Worm (Caenorhabditis elegans) whole organism, L4 larva: ENCODE results near the gene F57B1.9.

ENCODE experiments used
- fos-1 ChIP-seq: fragments of 150-350 bp; optimal IDR thresholded peaks from 2 replicates; lab custom pipeline; 2014; ENCODE audit warnings: missing biosample characterization, missing genetic modification characterization
- lsy-2 ChIP-seq, 2 experiments: fragments of 150-350 bp in 1 of 2; sonication (generic microtip) in 1 of 2; optimal IDR thresholded peaks; 2 replicates each; lab custom pipeline; 2014 to 2017; ENCODE audit warnings: missing biosample characterization in 2 of 2, missing genetic modification characterization in 2 of 2
- mep-1 ChIP-seq: fragments of 150-350 bp; sonication (generic microtip); optimal IDR thresholded peaks from 3 replicates; lab custom pipeline; 2014; ENCODE audit warnings: missing biosample characterization, missing genetic modification characterization
- mes-2 ChIP-seq: sonication (generic microtip); optimal IDR thresholded peaks from 2 replicates; lab custom pipeline; 2016; ENCODE audit warnings: missing genotype, mild to moderate bottlenecking, missing genetic modification characterization, missing compliant biosample characterization; ENCODE audit not compliant: poor library complexity, severe bottlenecking
- set-16 ChIP-seq: fragments of 200-800 bp; sonication (Bioruptor generic); IDR thresholded peaks from 2 replicates; pipeline ENCODE4 v1.3.6; 2022; ENCODE audit warnings: missing genetic modification reagents, missing genetic modification characterization, missing compliant biosample characterization
- unc-130 ChIP-seq: sonication (generic microtip); optimal IDR thresholded peaks from 2 replicates; lab custom pipeline; 2016; ENCODE audit warnings: missing genetic modification reagents, missing genetic modification characterization, missing compliant biosample characterization

DNA sequence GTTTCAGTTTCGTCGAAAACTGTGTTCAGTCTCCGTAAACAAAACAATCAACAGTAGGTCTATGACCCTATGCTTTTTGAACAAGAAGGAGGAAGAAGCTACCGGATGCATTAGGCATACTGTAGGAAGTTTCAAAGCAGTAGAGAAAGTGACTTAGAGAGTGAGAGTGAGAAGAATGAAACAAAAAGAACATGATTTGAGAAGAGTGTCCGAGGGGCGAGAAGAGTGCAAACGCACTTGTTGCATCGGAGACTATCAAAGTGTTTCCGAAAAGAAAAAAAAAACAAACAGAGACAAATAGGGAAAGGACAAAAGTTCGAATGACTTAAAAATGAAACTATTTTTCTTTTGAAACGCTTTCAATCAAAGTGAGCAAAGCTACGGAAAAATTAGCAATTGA, 45.5 kb upstream of the F57B1.9 start:
- no peak for TF ChIP-seq lsy-2 (tag; optimal IDR thresholded peaks at IDR 0.05; lab: Kevin White, UChicago)
- TF ChIP-seq fos-1, result no peak
- no peak for TF ChIP-seq mes-2 (tag; lab: Kevin White, UChicago)
- no peak for TF ChIP-seq unc-130 (GFP tag; lab: Kevin White, UChicago)
- TF ChIP-seq mep-1 (tag; lab: Kevin White, UChicago), result no peak
- TF ChIP-seq set-16 (GFP tag; lab: Robert Waterston, UW), result no peak
